Fruit fly (Drosophila melanogaster) whole organism, embryonic: ENCODE results near the gene CG1785.
A peak's percentile ranks its signal among the peaks of the same experiment; 100 is the strongest.

Experiments
- ATbp ChIP-seq: fragments of 200-800 bp; sonication (Bioruptor generic); optimal IDR thresholded peaks from 2 replicates; lab custom pipeline; 2017; ENCODE audit warnings: missing biosample characterization, mild to moderate bottlenecking, missing genetic modification characterization, missing genetic modification reagents
- Antp ChIP-seq: fragments of 200-800 bp; sonication (Bioruptor generic); optimal IDR thresholded peaks from 3 replicates; lab custom pipeline; 2016; ENCODE audit warnings: missing biosample characterization, missing genetic modification characterization
- B-H2 ChIP-seq: fragments of 200-800 bp; sonication (Bioruptor generic); optimal IDR thresholded peaks from 2 replicates; lab custom pipeline; 2018; ENCODE audit warnings: missing biosample characterization, mild to moderate bottlenecking, missing genetic modification characterization
- CG10274 ChIP-seq: fragments of 200-800 bp; sonication (Bioruptor generic); optimal IDR thresholded peaks from 3 replicates; lab custom pipeline; 2017; ENCODE audit warnings: missing biosample characterization, mild to moderate bottlenecking, missing genetic modification characterization
- CG10431 ChIP-seq: fragments of 200-800 bp; sonication (Bioruptor generic); optimal IDR thresholded peaks from 3 replicates; lab custom pipeline; 2018; ENCODE audit warnings: missing biosample characterization, mild to moderate bottlenecking, missing genetic modification characterization
- CG11723 ChIP-seq: fragments of 200-800 bp; sonication (Bioruptor generic); optimal IDR thresholded peaks from 2 replicates; lab custom pipeline; 2017; ENCODE audit warnings: missing biosample characterization, mild to moderate bottlenecking, missing genetic modification characterization
- CG12391 ChIP-seq: fragments of 200-800 bp; sonication (Bioruptor generic); optimal IDR thresholded peaks from 3 replicates; lab custom pipeline; 2018; ENCODE audit warnings: missing biosample characterization, mild to moderate bottlenecking, missing genetic modification characterization, moderate library complexity
- CG13624 ChIP-seq: fragments of 200-800 bp; sonication (Bioruptor generic); optimal IDR thresholded peaks from 2 replicates; lab custom pipeline; 2016; ENCODE audit warnings: missing biosample characterization, missing genetic modification characterization
- CG15514 ChIP-seq: fragments of 200-800 bp; sonication (Bioruptor generic); optimal IDR thresholded peaks from 3 replicates; lab custom pipeline; 2017; ENCODE audit warnings: missing biosample characterization, missing genetic modification characterization, mild to moderate bottlenecking, moderate library complexity, missing genetic modification reagents
- CG17328 ChIP-seq: fragments of 200-800 bp; sonication (Bioruptor generic); IDR thresholded peaks from 2 replicates; pipeline ENCODE4 v1.3.6; 2022; ENCODE audit warnings: missing biosample characterization, missing genetic modification characterization
- CG2712 ChIP-seq: fragments of 200-800 bp; optimal IDR thresholded peaks from 3 replicates; lab custom pipeline; 2019; ENCODE audit warnings: missing biosample characterization, mild to moderate bottlenecking, missing genetic modification characterization, moderate library complexity
- CG32767 ChIP-seq: fragments of 200-800 bp; sonication (Bioruptor generic); IDR thresholded peaks from 2 replicates; pipeline ENCODE4 v1.3.6; 2022; ENCODE audit warnings: missing biosample characterization, missing genetic modification characterization
- CG3847 ChIP-seq: fragments of 200-800 bp; sonication (Bioruptor generic); IDR thresholded peaks from 2 replicates; pipeline ENCODE4 v1.3.6; 2022; ENCODE audit warnings: missing biosample characterization, missing genetic modification characterization
- CG6791 ChIP-seq: fragments of 200-800 bp; sonication (Bioruptor generic); IDR thresholded peaks from 3 replicates; pipeline ENCODE4 v1.3.6; 2022; ENCODE audit warnings: missing biosample characterization, missing genetic modification characterization; ENCODE audit not compliant: partially characterized antibody
- CG7839 ChIP-seq: fragments of 200-800 bp; sonication (Bioruptor generic); optimal IDR thresholded peaks from 3 replicates; lab custom pipeline; 2018; ENCODE audit warnings: missing biosample characterization, mild to moderate bottlenecking, missing genetic modification characterization, moderate library complexity
- CG7987 ChIP-seq: fragments of 200-800 bp; sonication (Bioruptor generic); optimal IDR thresholded peaks from 2 replicates; lab custom pipeline; 2018; ENCODE audit warnings: missing biosample characterization, mild to moderate bottlenecking, missing genetic modification characterization, moderate library complexity
- CG8089 ChIP-seq: fragments of 200-800 bp; sonication (Bioruptor generic); optimal IDR thresholded peaks from 3 replicates; lab custom pipeline; 2016; ENCODE audit warnings: missing biosample characterization, missing genetic modification characterization
- Dip3 ChIP-seq: fragments of 200-800 bp; sonication (Bioruptor generic); optimal IDR thresholded peaks from 3 replicates; lab custom pipeline; 2016; ENCODE audit warnings: missing biosample characterization, missing genetic modification characterization
- Eip74EF ChIP-seq, 2 experiments: fragments of 200-800 bp in 1 of 2; fragments of >200 bp in 1 of 2; sonication (Bioruptor generic) in 1 of 2; optimal IDR thresholded peaks; 2 replicates each; lab custom pipeline; 2017 to 2019; ENCODE audit warnings: missing biosample characterization in 2 of 2, missing genetic modification characterization in 2 of 2, mild to moderate bottlenecking in 1 of 2, moderate library complexity in 1 of 2
- HHEX ChIP-seq: fragments of 200-800 bp; sonication (Bioruptor generic); optimal IDR thresholded peaks from 3 replicates; lab custom pipeline; 2017; ENCODE audit warnings: missing biosample characterization, mild to moderate bottlenecking, missing genetic modification characterization, missing genetic modification reagents
- Hmx ChIP-seq: fragments of 200-800 bp; sonication (Bioruptor generic); optimal IDR thresholded peaks from 2 replicates; lab custom pipeline; 2016; ENCODE audit warnings: missing biosample characterization, missing genetic modification characterization
- Lim3 ChIP-seq: fragments of 200-800 bp; sonication (Bioruptor generic); IDR thresholded peaks from 2 replicates; pipeline ENCODE4 v1.3.6; 2022; ENCODE audit warnings: missing biosample characterization, missing genetic modification characterization
- Neu2 ChIP-seq: fragments of 200-800 bp; sonication (Bioruptor generic); optimal IDR thresholded peaks from 3 replicates; lab custom pipeline; 2016; ENCODE audit warnings: missing biosample characterization, missing genetic modification characterization, borderline replicate concordance
- Nf-YC ChIP-seq: fragments of 200-800 bp; optimal IDR thresholded peaks from 3 replicates; lab custom pipeline; 2019; ENCODE audit warnings: missing biosample characterization, mild to moderate bottlenecking, missing genetic modification characterization, moderate library complexity
- Poxn ChIP-seq: fragments of 200-800 bp; sonication (Bioruptor generic); IDR thresholded peaks from 2 replicates; pipeline ENCODE4 v1.3.6; 2022; ENCODE audit warnings: missing biosample characterization, missing genetic modification characterization
- Six4 ChIP-seq: fragments of 200-800 bp; sonication (Bioruptor generic); optimal IDR thresholded peaks from 2 replicates; lab custom pipeline; 2016; ENCODE audit warnings: missing biosample characterization, missing genetic modification characterization
- Xbp1 ChIP-seq: fragments of 200-800 bp; sonication (Bioruptor generic); optimal IDR thresholded peaks from 3 replicates; lab custom pipeline; 2016; ENCODE audit warnings: missing biosample characterization, mild to moderate bottlenecking, missing genetic modification characterization
- bigmax ChIP-seq: fragments of 200-800 bp; sonication (Bioruptor generic); optimal IDR thresholded peaks from 2 replicates; lab custom pipeline; 2018; ENCODE audit warnings: missing biosample characterization, mild to moderate bottlenecking, missing genetic modification characterization
- cato ChIP-seq: fragments of 200-800 bp; sonication (Bioruptor generic); optimal IDR thresholded peaks from 2 replicates; lab custom pipeline; 2016; ENCODE audit warnings: missing biosample characterization, missing genetic modification characterization, borderline replicate concordance
- crol ChIP-seq: fragments of 200-800 bp; sonication (Bioruptor generic); IDR thresholded peaks from 2 replicates; pipeline ENCODE4 v1.3.6; 2022; ENCODE audit warnings: missing biosample characterization, missing genetic modification characterization
- dan ChIP-seq: fragments of 200-800 bp; sonication (Bioruptor generic); IDR thresholded peaks from 2 replicates; pipeline ENCODE4 v1.3.6; 2022; ENCODE audit warnings: missing biosample characterization, missing genetic modification characterization
- disco-r ChIP-seq: fragments of 200-800 bp; sonication (Bioruptor generic); optimal IDR thresholded peaks from 2 replicates; lab custom pipeline; 2016; ENCODE audit warnings: missing biosample characterization, missing genetic modification characterization
- dmrt11E ChIP-seq: fragments of 200-800 bp; sonication (Bioruptor generic); optimal IDR thresholded peaks from 3 replicates; lab custom pipeline; 2018; ENCODE audit warnings: missing biosample characterization, mild to moderate bottlenecking, missing genetic modification characterization, moderate library complexity
- fd96Cb ChIP-seq: fragments of 200-800 bp; sonication (Bioruptor generic); optimal IDR thresholded peaks from 2 replicates; lab custom pipeline; 2018; ENCODE audit warnings: missing biosample characterization, mild to moderate bottlenecking, missing genetic modification characterization, moderate library complexity
- hbn ChIP-seq: fragments of 200-800 bp; sonication (Bioruptor generic); IDR thresholded peaks from 2 replicates; pipeline ENCODE4 v1.3.6; 2022; ENCODE audit warnings: missing biosample characterization, missing genetic modification characterization; ENCODE audit not compliant: partially characterized antibody
- insv ChIP-seq, 2 experiments: fragments of 200-800 bp; sonication (Bioruptor generic); optimal IDR thresholded peaks; 3 replicates each; lab custom pipeline; 2016 to 2018; ENCODE audit warnings: missing biosample characterization in 2 of 2, missing genetic modification characterization in 2 of 2
- kni ChIP-seq: fragments of 200-800 bp; sonication (Bioruptor generic); optimal IDR thresholded peaks from 3 replicates; lab custom pipeline; 2017; ENCODE audit warnings: mild to moderate bottlenecking, missing biosample characterization, missing genetic modification reagents, missing genetic modification characterization
- lola ChIP-seq, 3 experiments: fragments of >200 bp in 2 of 3; fragments of 200-800 bp in 1 of 3; sonication (Bioruptor generic) in 1 of 3; optimal IDR thresholded peaks; 2 replicates each; lab custom pipeline; 2017 to 2019; ENCODE audit warnings: missing biosample characterization in 3 of 3, missing genetic modification characterization in 3 of 3, mild to moderate bottlenecking in 1 of 3, moderate library complexity in 1 of 3
- maf-S ChIP-seq: fragments of 200-800 bp; sonication (Bioruptor generic); optimal IDR thresholded peaks from 2 replicates; lab custom pipeline; 2016; ENCODE audit warnings: missing biosample characterization, missing genetic modification characterization
- mirr ChIP-seq: fragments of 200-800 bp; sonication (Bioruptor generic); optimal IDR thresholded peaks from 3 replicates; lab custom pipeline; 2018; ENCODE audit warnings: missing biosample characterization, mild to moderate bottlenecking, missing genetic modification characterization
- nau ChIP-seq: fragments of 200-800 bp; sonication (Bioruptor generic); optimal IDR thresholded peaks from 3 replicates; lab custom pipeline; 2017; ENCODE audit warnings: missing biosample characterization, mild to moderate bottlenecking, missing genetic modification characterization, missing genetic modification reagents
- nmo ChIP-seq: fragments of 200-800 bp; sonication (Bioruptor generic); optimal IDR thresholded peaks from 2 replicates; lab custom pipeline; 2018; ENCODE audit warnings: missing biosample characterization, mild to moderate bottlenecking, missing genetic modification characterization, moderate library complexity
- phol ChIP-seq: fragments of 200-800 bp; sonication (Bioruptor generic); optimal IDR thresholded peaks from 3 replicates; lab custom pipeline; 2018; ENCODE audit warnings: missing biosample characterization, mild to moderate bottlenecking, missing genetic modification characterization, moderate library complexity
- sug ChIP-seq: fragments of 200-800 bp; optimal IDR thresholded peaks from 2 replicates; lab custom pipeline; 2019; ENCODE audit warnings: missing biosample characterization, mild to moderate bottlenecking, missing genetic modification characterization, moderate library complexity
- tin ChIP-seq: fragments of 200-800 bp; sonication (Bioruptor generic); optimal IDR thresholded peaks from 3 replicates; lab custom pipeline; 2016; ENCODE audit warnings: missing biosample characterization, missing genetic modification characterization
- tll ChIP-seq, 2 experiments: fragments of 200-800 bp in 1 of 2; fragments of >200 bp in 1 of 2; sonication (Bioruptor generic) in 1 of 2; optimal IDR thresholded peaks; 2 replicates each; lab custom pipeline; 2017 to 2019; ENCODE audit warnings: missing biosample characterization in 2 of 2, missing genetic modification characterization in 2 of 2, mild to moderate bottlenecking in 1 of 2, moderate library complexity in 1 of 2

The CG1785 gene

dm6 chrX:8714064-8715046 lies at the start of gene CG1785, which contains the start of gene CG2004 (continued):
- TF ChIP-seq phol (tag; lab: Kevin White, UChicago) (peak; percentile 90), CG2712 (peak; percentile 93), Neu2 (no peak), CG3847 (GFP tag; lab: Robert Waterston, UW) (peak; percentile 95), Dip3 (peak; percentile 89), Hmx (GFP tag; lab: Kevin White, UChicago) (peak; percentile 40), disco-r (GFP tag; lab: Kevin White, UChicago) (peak; percentile 58), CG7839 (peak; percentile 68), mirr (GFP tag; lab: Kevin White, UChicago) (peak; percentile 62), CG6791 (GFP tag; lab: Robert Waterston, UW) (peak; percentile 54; the same call in 1 of the 3 replicates), Xbp1 (GFP tag; lab: Kevin White, UChicago) (peak; percentile 93), hbn (GFP tag; lab: Robert Waterston, UW) (peak; percentile 73; the same call in 1 of the 2 replicates), lola (GFP tag; optimal IDR thresholded peaks at IDR 0.05; lab: Kevin White, UChicago) (peak in 1 of 3 experiments; percentile 89), bigmax (GFP tag; lab: Kevin White, UChicago) (no peak), B-H2 (GFP tag; lab: Kevin White, UChicago) (peak; percentile 89), Six4 (GFP tag; lab: Kevin White, UChicago) (peak; percentile 89), dmrt11E (tag; lab: Kevin White, UChicago) (peak; percentile 89), nmo (peak; percentile 73), CG15514 (GFP tag; lab: Kevin White, UChicago) (peak; percentile 87), kni (GFP tag; lab: Kevin White, UChicago) (peak; percentile 89), tll (GFP tag; optimal IDR thresholded peaks at IDR 0.05; lab: Kevin White, UChicago) (peak in 1 of 2 experiments; percentile 92), CG12391 (tag; lab: Kevin White, UChicago) (peak; percentile 94), sug (tag; lab: Kevin White, UChicago) (peak; percentile 89), fd96Cb (tag; lab: Kevin White, UChicago) (peak; percentile 87), tin (GFP tag; lab: Kevin White, UChicago) (peak; percentile 92), insv (GFP tag; optimal IDR thresholded peaks at IDR 0.05; lab: Kevin White, UChicago) (peak in 1 of 2 experiments; percentile 60), Poxn (GFP tag; lab: Robert Waterston, UW) (peak; percentile 74), dan (GFP tag; lab: Robert Waterston, UW) (peak; percentile 81), Nf-YC (tag; lab: Kevin White, UChicago) (peak; percentile 81), Antp (GFP tag; lab: Kevin White, UChicago) (peak; percentile 79), ATbp (GFP tag; lab: Kevin White, UChicago) (peak; percentile 80), CG11723 (GFP tag; lab: Kevin White, UChicago) (peak; percentile 83), CG32767 (GFP tag; lab: Robert Waterston, UW) (peak; percentile 82), maf-S (GFP tag; lab: Kevin White, UChicago) (peak; percentile 79), nau (GFP tag; lab: Kevin White, UChicago) (peak; percentile 82), CG13624 (GFP tag; lab: Kevin White, UChicago) (peak; percentile 62), CG17328 (GFP tag; lab: Robert Waterston, UW) (peak; percentile 91), crol (peak; percentile 32; the same call in 1 of the 2 replicates), Eip74EF (GFP tag; optimal IDR thresholded peaks at IDR 0.05; lab: Kevin White, UChicago) (no peak), CG10274 (GFP tag; lab: Kevin White, UChicago) (peak; percentile 56), Lim3 (GFP tag; lab: Robert Waterston, UW) (peak; percentile 81), CG7987 (GFP tag; lab: Kevin White, UChicago) (peak; percentile 78), CG10431 (GFP tag; lab: Kevin White, UChicago) (peak; percentile 47), HHEX (GFP tag; lab: Kevin White, UChicago) (peak; percentile 85), CG8089 (GFP tag; lab: Kevin White, UChicago) (peak; percentile 71), cato (GFP tag; lab: Kevin White, UChicago) (peak; percentile 84)
